Fruit fly (Drosophila melanogaster) whole organism, embryonic: ENCODE measurements around the gene Mst98Cb.
A peak's percentile ranks its signal among the peaks of the same experiment; 100 is the strongest.

ENCODE experiments used
- Antp ChIP-seq: fragments of 200-800 bp; sonication (Bioruptor generic); optimal IDR thresholded peaks from 3 replicates; lab custom pipeline; 2016; ENCODE audit warnings: missing biosample characterization, missing genetic modification characterization
- B-H1 ChIP-seq: fragments of 200-800 bp; sonication (Bioruptor generic); IDR thresholded peaks from 3 replicates; pipeline ENCODE4 v1.3.6; 2022; ENCODE audit warnings: missing biosample characterization, missing genetic modification characterization
- CG10209 ChIP-seq: fragments of 200-800 bp; sonication (Bioruptor generic); optimal IDR thresholded peaks from 3 replicates; lab custom pipeline; 2017; ENCODE audit warnings: missing biosample characterization, mild to moderate bottlenecking, missing genetic modification characterization, missing genetic modification reagents
- CG10321 ChIP-seq: fragments of 200-800 bp; sonication (Bioruptor generic); IDR thresholded peaks from 2 replicates; pipeline ENCODE4 v1.3.6; 2022; ENCODE audit warnings: missing biosample characterization, missing genetic modification characterization
- CG12236 ChIP-seq: fragments of 200-800 bp; sonication (Bioruptor generic); optimal IDR thresholded peaks from 2 replicates; lab custom pipeline; 2016; ENCODE audit warnings: missing biosample characterization, missing genetic modification characterization
- CG13123 ChIP-seq: fragments of 200-800 bp; sonication (Bioruptor generic); optimal IDR thresholded peaks from 2 replicates; lab custom pipeline; 2016; ENCODE audit warnings: missing biosample characterization, missing genetic modification characterization
- CG13894 ChIP-seq: fragments of 200-800 bp; sonication (Bioruptor generic); optimal IDR thresholded peaks from 3 replicates; lab custom pipeline; 2018; ENCODE audit warnings: missing biosample characterization, mild to moderate bottlenecking, missing genetic modification characterization, moderate library complexity
- CG14050 ChIP-seq: fragments of 200-800 bp; sonication (Bioruptor generic); IDR thresholded peaks from 3 replicates; pipeline ENCODE4 v1.3.6; 2022; ENCODE audit warnings: missing biosample characterization, missing genetic modification characterization
- CG14441 ChIP-seq: fragments of 200-800 bp; sonication (Bioruptor generic); IDR thresholded peaks from 2 replicates; pipeline ENCODE4 v1.3.6; 2022; ENCODE audit warnings: missing biosample characterization, missing genetic modification characterization
- CG15011 ChIP-seq: fragments of 200-800 bp; sonication (Bioruptor generic); optimal IDR thresholded peaks from 3 replicates; lab custom pipeline; 2018; ENCODE audit warnings: missing biosample characterization, mild to moderate bottlenecking, missing genetic modification characterization
- CG15479 ChIP-seq: fragments of 200-800 bp; sonication (Bioruptor generic); optimal IDR thresholded peaks from 3 replicates; lab custom pipeline; 2019; ENCODE audit warnings: missing biosample characterization, mild to moderate bottlenecking, missing genetic modification characterization, moderate library complexity
- CG17328 ChIP-seq: fragments of 200-800 bp; sonication (Bioruptor generic); IDR thresholded peaks from 2 replicates; pipeline ENCODE4 v1.3.6; 2022; ENCODE audit warnings: missing biosample characterization, missing genetic modification characterization
- CG18476 ChIP-seq: fragments of 200-800 bp; sonication (Bioruptor generic); optimal IDR thresholded peaks from 2 replicates; lab custom pipeline; 2016; ENCODE audit warnings: missing biosample characterization, mild to moderate bottlenecking, missing genetic modification characterization
- CG18619 ChIP-seq: fragments of 200-800 bp; sonication (Bioruptor generic); optimal IDR thresholded peaks from 3 replicates; lab custom pipeline; 2017; ENCODE audit warnings: missing biosample characterization, mild to moderate bottlenecking, missing genetic modification characterization
- CG18764 ChIP-seq: fragments of 200-800 bp; sonication (Bioruptor generic); optimal IDR thresholded peaks from 3 replicates; lab custom pipeline; 2016; ENCODE audit warnings: missing biosample characterization, missing genetic modification characterization
- CG4404 ChIP-seq: fragments of 200-800 bp; sonication (Bioruptor generic); IDR thresholded peaks from 2 replicates; pipeline ENCODE4 v1.3.6; 2022; ENCODE audit warnings: missing biosample characterization, missing genetic modification characterization
- CG4424 ChIP-seq: fragments of 200-800 bp; sonication (Bioruptor generic); optimal IDR thresholded peaks from 3 replicates; lab custom pipeline; 2016; ENCODE audit warnings: missing biosample characterization, missing genetic modification characterization
- CG6689 ChIP-seq: fragments of 200-800 bp; sonication (Bioruptor generic); IDR thresholded peaks from 2 replicates; pipeline ENCODE4 v1.3.6; 2022; ENCODE audit warnings: missing biosample characterization, missing genetic modification characterization
- CG8924 ChIP-seq: fragments of 200-800 bp; optimal IDR thresholded peaks from 3 replicates; lab custom pipeline; 2019; ENCODE audit warnings: missing biosample characterization, mild to moderate bottlenecking, missing genetic modification characterization, moderate library complexity
- CTCF ChIP-seq: fragments of 200-800 bp; sonication (Bioruptor generic); optimal IDR thresholded peaks from 2 replicates; lab custom pipeline; 2017; ENCODE audit warnings: missing biosample characterization, mild to moderate bottlenecking, missing genetic modification characterization, moderate library complexity
- D19A ChIP-seq: fragments of 200-800 bp; optimal IDR thresholded peaks from 3 replicates; lab custom pipeline; 2019; ENCODE audit warnings: missing biosample characterization, mild to moderate bottlenecking, missing genetic modification characterization, moderate library complexity
- Dip2 ChIP-seq: fragments of 200-800 bp; sonication (Bioruptor generic); IDR thresholded peaks from 2 replicates; pipeline ENCODE4 v1.3.6; 2022; ENCODE audit warnings: missing biosample characterization, missing genetic modification characterization
- ERR ChIP-seq: fragments of 200-800 bp; sonication (Bioruptor generic); optimal IDR thresholded peaks from 2 replicates; lab custom pipeline; 2016; ENCODE audit warnings: missing biosample characterization, missing genetic modification characterization
- HLH54F ChIP-seq: fragments of 200-800 bp; sonication (Bioruptor generic); optimal IDR thresholded peaks from 3 replicates; lab custom pipeline; 2016; ENCODE audit warnings: missing biosample characterization, missing genetic modification characterization
- HmgD ChIP-seq: fragments of 200-800 bp; sonication (Bioruptor generic); optimal IDR thresholded peaks from 3 replicates; lab custom pipeline; 2016; ENCODE audit warnings: missing biosample characterization, missing genetic modification characterization
- Hr78 ChIP-seq, 2 experiments: fragments of 200-800 bp in 1 of 2; fragments of >200 bp in 1 of 2; sonication (Bioruptor generic) in 1 of 2; optimal IDR thresholded peaks; 2 replicates each; lab custom pipeline; 2017 to 2019; ENCODE audit warnings: missing biosample characterization in 2 of 2, missing genetic modification characterization in 2 of 2, mild to moderate bottlenecking in 1 of 2, moderate library complexity in 1 of 2
- Opbp ChIP-seq: fragments of 200-800 bp; sonication (Bioruptor generic); IDR thresholded peaks from 3 replicates; pipeline ENCODE4 v1.3.6; 2022; ENCODE audit warnings: missing biosample characterization, missing genetic modification characterization; ENCODE audit not compliant: partially characterized antibody
- Scr ChIP-seq: fragments of 200-800 bp; sonication (Bioruptor generic); IDR thresholded peaks from 2 replicates; pipeline ENCODE4 v1.3.6; 2022; ENCODE audit warnings: missing biosample characterization, missing genetic modification characterization; ENCODE audit not compliant: partially characterized antibody
- Xbp1 ChIP-seq: fragments of 200-800 bp; sonication (Bioruptor generic); optimal IDR thresholded peaks from 3 replicates; lab custom pipeline; 2016; ENCODE audit warnings: missing biosample characterization, mild to moderate bottlenecking, missing genetic modification characterization
- br ChIP-seq: fragments of >200 bp; optimal IDR thresholded peaks from 2 replicates; lab custom pipeline; 2017
- cg ChIP-seq: fragments of 200-800 bp; sonication (Bioruptor generic); optimal IDR thresholded peaks from 3 replicates; lab custom pipeline; 2019; ENCODE audit warnings: missing biosample characterization, mild to moderate bottlenecking, missing genetic modification characterization, moderate library complexity
- dan ChIP-seq: fragments of 200-800 bp; sonication (Bioruptor generic); IDR thresholded peaks from 2 replicates; pipeline ENCODE4 v1.3.6; 2022; ENCODE audit warnings: missing biosample characterization, missing genetic modification characterization
- fru ChIP-seq: fragments of >200 bp; optimal IDR thresholded peaks from 2 replicates; lab custom pipeline; 2017
- gfzf ChIP-seq: fragments of 200-800 bp; sonication (Bioruptor generic); optimal IDR thresholded peaks from 2 replicates; lab custom pipeline; 2016; ENCODE audit warnings: missing biosample characterization, mild to moderate bottlenecking, missing genetic modification characterization, moderate library complexity
- hb ChIP-seq: fragments of 200-800 bp; sonication (Bioruptor generic); IDR thresholded peaks from 3 replicates; pipeline ENCODE4 v1.3.6; 2022; ENCODE audit warnings: missing biosample characterization, missing genetic modification characterization; ENCODE audit not compliant: partially characterized antibody
- kni ChIP-seq: fragments of 200-800 bp; sonication (Bioruptor generic); optimal IDR thresholded peaks from 3 replicates; lab custom pipeline; 2017; ENCODE audit warnings: mild to moderate bottlenecking, missing biosample characterization, missing genetic modification reagents, missing genetic modification characterization
- lola ChIP-seq, 3 experiments: fragments of >200 bp in 2 of 3; fragments of 200-800 bp in 1 of 3; sonication (Bioruptor generic) in 1 of 3; optimal IDR thresholded peaks; 2 replicates each; lab custom pipeline; 2017 to 2019; ENCODE audit warnings: missing biosample characterization in 3 of 3, missing genetic modification characterization in 3 of 3, mild to moderate bottlenecking in 1 of 3, moderate library complexity in 1 of 3
- mam ChIP-seq: fragments of 200-800 bp; sonication (Bioruptor generic); optimal IDR thresholded peaks from 3 replicates; lab custom pipeline; 2016; ENCODE audit warnings: missing biosample characterization, missing genetic modification characterization
- pb ChIP-seq: fragments of 200-800 bp; sonication (Bioruptor generic); optimal IDR thresholded peaks from 3 replicates; lab custom pipeline; 2016; ENCODE audit warnings: missing biosample characterization, missing genetic modification characterization
- pum ChIP-seq: fragments of 200-800 bp; sonication (Bioruptor generic); optimal IDR thresholded peaks from 2 replicates; lab custom pipeline; 2016; ENCODE audit warnings: missing biosample characterization, missing genetic modification characterization
- rib ChIP-seq: fragments of 200-800 bp; sonication (Bioruptor generic); IDR thresholded peaks from 2 replicates; pipeline ENCODE4 v1.3.6; 2022; ENCODE audit warnings: missing biosample characterization, missing genetic modification characterization
- ro ChIP-seq: fragments of 200-800 bp; sonication (Bioruptor generic); IDR thresholded peaks from 2 replicates; pipeline ENCODE4 v1.3.6; 2022; ENCODE audit warnings: missing biosample characterization, missing genetic modification characterization
- salm ChIP-seq: fragments of 200-800 bp; sonication (Bioruptor generic); optimal IDR thresholded peaks from 2 replicates; lab custom pipeline; 2018; ENCODE audit warnings: missing biosample characterization, mild to moderate bottlenecking, missing genetic modification characterization
- sc ChIP-seq, 3 experiments: fragments of >200 bp in 2 of 3; fragments of 200-800 bp in 1 of 3; sonication (Bioruptor generic) in 1 of 3; optimal IDR thresholded peaks; 2 replicates in 2 of 3; 3 replicates in 1 of 3; lab custom pipeline; 2017; ENCODE audit warnings: mild to moderate bottlenecking in 1 of 3, missing biosample characterization in 1 of 3, missing genetic modification characterization in 1 of 3, missing genetic modification reagents in 1 of 3
- sd ChIP-seq: fragments of 200-800 bp; sonication (Bioruptor generic); optimal IDR thresholded peaks from 3 replicates; lab custom pipeline; 2018; ENCODE audit warnings: missing biosample characterization, mild to moderate bottlenecking, missing genetic modification characterization, moderate library complexity
- tap ChIP-seq: fragments of 200-800 bp; optimal IDR thresholded peaks from 3 replicates; lab custom pipeline; 2019; ENCODE audit warnings: missing biosample characterization, mild to moderate bottlenecking, missing genetic modification characterization, moderate library complexity
- vnd ChIP-seq: fragments of 200-800 bp; sonication (Bioruptor generic); IDR thresholded peaks from 3 replicates; pipeline ENCODE4 v1.3.6; 2022; ENCODE audit warnings: missing biosample characterization, missing genetic modification characterization; ENCODE audit not compliant: partially characterized antibody
- z ChIP-seq: fragments of 200-800 bp; sonication (Bioruptor generic); IDR thresholded peaks from 3 replicates; pipeline ENCODE4 v1.3.6; 2022; ENCODE audit warnings: missing biosample characterization, missing genetic modification characterization
- zen2 ChIP-seq: fragments of 200-800 bp; sonication (Bioruptor generic); IDR thresholded peaks from 3 replicates; pipeline ENCODE4 v1.3.6; 2022; ENCODE audit warnings: missing biosample characterization, missing genetic modification characterization; ENCODE audit not compliant: partially characterized antibody

The Mst98Cb gene

DNA sequence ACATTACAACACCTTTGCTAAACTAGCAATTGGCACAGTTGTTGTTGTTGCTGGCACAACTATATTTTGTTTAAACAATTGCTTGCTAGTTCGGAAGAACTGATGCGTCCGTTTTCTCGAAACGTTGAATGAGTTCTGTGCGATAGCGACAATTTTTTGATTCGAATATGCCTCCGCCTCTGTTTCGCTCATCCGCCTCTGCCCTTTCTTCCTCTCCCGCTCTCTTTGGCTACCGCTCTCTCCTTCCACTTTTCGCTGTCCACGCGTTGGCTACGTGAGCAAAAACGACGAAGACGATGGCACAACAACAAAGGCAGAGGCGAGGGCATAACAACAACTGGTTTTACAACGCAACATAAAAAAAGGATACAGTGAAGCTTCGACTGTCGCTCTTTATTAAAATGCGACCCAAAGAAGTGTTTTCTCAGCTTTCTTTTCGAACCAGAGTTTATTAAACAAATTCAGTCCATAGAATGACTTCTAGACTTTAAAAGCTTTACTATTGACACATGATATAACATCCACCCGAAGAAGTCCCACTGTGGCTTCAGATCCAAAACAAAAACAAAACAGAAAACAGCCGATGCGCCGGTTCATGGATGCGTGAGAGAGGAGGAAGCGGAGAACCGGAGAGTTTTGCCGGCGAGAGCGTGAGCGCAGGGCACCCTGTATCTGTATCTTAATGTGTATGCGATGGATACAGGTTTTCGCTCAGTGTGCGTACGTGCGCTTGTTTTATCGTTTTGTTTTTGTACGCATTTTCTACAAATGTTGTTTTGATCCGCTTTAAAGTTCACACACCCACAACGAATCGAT, 33.8 kb downstream of the Mst98Cb start (continued):
- TF ChIP-seq CG18476 (peak; percentile 99), Xbp1 (GFP tag; lab: Kevin White, UChicago) (peak; percentile 100), lola (GFP tag; optimal IDR thresholded peaks at IDR 0.05; lab: Kevin White, UChicago) (peak in 1 of 3 experiments; percentile 99), CG13123 (GFP tag; lab: Kevin White, UChicago) (peak; percentile 99), CG17328 (GFP tag; lab: Robert Waterston, UW) (no peak), CTCF (GFP tag; lab: Kevin White, UChicago) (peak; percentile 77), zen2 (GFP tag; lab: Robert Waterston, UW) (no peak), CG8924 (tag; lab: Kevin White, UChicago) (peak; percentile 99), salm (peak; percentile 98), hb (no peak), gfzf (GFP tag; lab: Kevin White, UChicago) (peak; percentile 46), HmgD (GFP tag; lab: Kevin White, UChicago) (peak; percentile 100), z (GFP tag; lab: Robert Waterston, UW) (no peak), sd (tag; lab: Kevin White, UChicago) (peak; percentile 96), br (no peak), CG4424 (GFP tag; lab: Kevin White, UChicago) (peak; percentile 99), ro (GFP tag; lab: Robert Waterston, UW) (no peak), CG14050 (GFP tag; lab: Robert Waterston, UW) (no peak), kni (peak; percentile 96), ERR (peak; percentile 99), Hr78 (GFP tag; optimal IDR thresholded peaks at IDR 0.05; lab: Kevin White, UChicago) (peak in 1 of 2 experiments; percentile 96), sc (optimal IDR thresholded peaks at IDR 0.05; lab: Kevin White, UChicago) (no peak), sc (GFP tag; optimal IDR thresholded peaks at IDR 0.05; lab: Kevin White, UChicago) (peak; percentile 98), CG10209 (GFP tag; lab: Kevin White, UChicago) (peak; percentile 100), vnd (GFP tag; lab: Robert Waterston, UW) (no peak), CG10321 (GFP tag; lab: Robert Waterston, UW) (no peak), CG15011 (GFP tag; lab: Kevin White, UChicago) (peak; percentile 99), Scr (no peak), rib (GFP tag; lab: Robert Waterston, UW) (no peak), tap (peak; percentile 99), CG4404 (GFP tag; lab: Robert Waterston, UW) (no peak), D19A (tag; lab: Kevin White, UChicago) (peak; percentile 97), CG12236 (GFP tag; lab: Kevin White, UChicago) (peak; percentile 99), CG15479 (GFP tag; lab: Kevin White, UChicago) (peak; percentile 90), CG6689 (no peak), B-H1 (GFP tag; lab: Robert Waterston, UW) (no peak), CG13894 (tag; lab: Kevin White, UChicago) (peak; percentile 99), CG18619 (GFP tag; lab: Kevin White, UChicago) (peak; percentile 99), mam (GFP tag; lab: Kevin White, UChicago) (peak; percentile 100), CG18764 (GFP tag; lab: Kevin White, UChicago) (peak; percentile 98), Antp (peak; percentile 100), HLH54F (GFP tag; lab: Kevin White, UChicago) (peak; percentile 100), dan (GFP tag; lab: Robert Waterston, UW) (no peak), Dip2 (no peak), Opbp (GFP tag; lab: Robert Waterston, UW) (no peak), pum (GFP tag; lab: Kevin White, UChicago) (peak; percentile 100), pb (GFP tag; lab: Kevin White, UChicago) (peak; percentile 99), CG14441 (no peak), cg (GFP tag; lab: Kevin White, UChicago) (peak; percentile 51), fru (no peak)
